Fruit fly (Drosophila melanogaster) whole organism, embryonic: ENCODE data around the gene CG6041.

Experiments
- Adf1 ChIP-seq: fragments of 200-800 bp; sonication (Bioruptor generic); IDR thresholded peaks from 2 replicates; pipeline ENCODE4 v1.3.6; 2022; ENCODE audit warnings: missing biosample characterization, missing genetic modification characterization
- Antp ChIP-seq: fragments of 200-800 bp; sonication (Bioruptor generic); optimal IDR thresholded peaks from 3 replicates; lab custom pipeline; 2016; ENCODE audit warnings: missing biosample characterization, missing genetic modification characterization
- CG10209 ChIP-seq: fragments of 200-800 bp; sonication (Bioruptor generic); optimal IDR thresholded peaks from 3 replicates; lab custom pipeline; 2017; ENCODE audit warnings: missing biosample characterization, mild to moderate bottlenecking, missing genetic modification characterization, missing genetic modification reagents
- CG1024 ChIP-seq: fragments of 200-800 bp; sonication (Bioruptor generic); IDR thresholded peaks from 2 replicates; pipeline ENCODE4 v1.3.6; 2022; ENCODE audit warnings: missing biosample characterization, missing genetic modification characterization
- CG10462 ChIP-seq: fragments of 200-800 bp; sonication (Bioruptor generic); optimal IDR thresholded peaks from 2 replicates; lab custom pipeline; 2016; ENCODE audit warnings: missing biosample characterization, missing genetic modification characterization
- CG11085 ChIP-seq: fragments of 200-800 bp; sonication (Bioruptor generic); IDR thresholded peaks from 2 replicates; pipeline ENCODE4 v1.3.6; 2022; ENCODE audit warnings: missing biosample characterization, missing genetic modification characterization
- CG11247 ChIP-seq: fragments of 200-800 bp; sonication (Bioruptor generic); IDR thresholded peaks from 2 replicates; pipeline ENCODE4 v1.3.6; 2022; ENCODE audit warnings: missing biosample characterization, missing genetic modification characterization
- CG12744 ChIP-seq: fragments of 200-800 bp; sonication (Bioruptor generic); optimal IDR thresholded peaks from 2 replicates; lab custom pipeline; 2016; ENCODE audit warnings: missing biosample characterization, missing genetic modification characterization
- CG12942 ChIP-seq: fragments of 200-800 bp; sonication (Bioruptor generic); optimal IDR thresholded peaks from 3 replicates; lab custom pipeline; 2016; ENCODE audit warnings: missing biosample characterization, missing genetic modification characterization
- CG14860 ChIP-seq: fragments of 200-800 bp; sonication (Bioruptor generic); IDR thresholded peaks from 3 replicates; pipeline ENCODE4 v1.3.6; 2022; ENCODE audit warnings: missing biosample characterization, missing genetic modification characterization; ENCODE audit not compliant: partially characterized antibody
- CG1603 ChIP-seq: fragments of 200-800 bp; sonication (Bioruptor generic); optimal IDR thresholded peaks from 2 replicates; lab custom pipeline; 2019; ENCODE audit warnings: missing biosample characterization, mild to moderate bottlenecking, missing genetic modification characterization, moderate library complexity
- CG16779 ChIP-seq: fragments of 200-800 bp; sonication (Bioruptor generic); IDR thresholded peaks from 2 replicates; pipeline ENCODE4 v1.3.6; 2022; ENCODE audit warnings: missing biosample characterization, missing genetic modification characterization
- CG17912 ChIP-seq: fragments of 200-800 bp; sonication (Bioruptor generic); optimal IDR thresholded peaks from 2 replicates; lab custom pipeline; 2018; ENCODE audit warnings: missing biosample characterization, mild to moderate bottlenecking, missing genetic modification characterization
- CG18599 ChIP-seq: fragments of 200-800 bp; sonication (Bioruptor generic); optimal IDR thresholded peaks from 3 replicates; lab custom pipeline; 2017; ENCODE audit warnings: missing biosample characterization, missing genetic modification characterization, mild to moderate bottlenecking, moderate library complexity, missing genetic modification reagents
- CG2202 ChIP-seq: fragments of 200-800 bp; sonication (Bioruptor generic); optimal IDR thresholded peaks from 2 replicates; lab custom pipeline; 2018; ENCODE audit warnings: missing biosample characterization, mild to moderate bottlenecking, missing genetic modification characterization
- CG30431 ChIP-seq: fragments of 200-800 bp; sonication (Bioruptor generic); optimal IDR thresholded peaks from 2 replicates; lab custom pipeline; 2017; ENCODE audit warnings: missing biosample characterization, missing genetic modification characterization
- CG32767 ChIP-seq: fragments of 200-800 bp; sonication (Bioruptor generic); IDR thresholded peaks from 2 replicates; pipeline ENCODE4 v1.3.6; 2022; ENCODE audit warnings: missing biosample characterization, missing genetic modification characterization
- CG33213 ChIP-seq: fragments of 200-800 bp; sonication (Bioruptor generic); optimal IDR thresholded peaks from 3 replicates; lab custom pipeline; 2016; ENCODE audit warnings: missing biosample characterization, missing genetic modification characterization
- CG34224 ChIP-seq: fragments of 200-800 bp; sonication (Bioruptor generic); IDR thresholded peaks from 3 replicates; pipeline ENCODE4 v1.3.6; 2022; ENCODE audit warnings: missing biosample characterization, missing genetic modification characterization; ENCODE audit not compliant: partially characterized antibody
- CG42726 ChIP-seq: fragments of 200-800 bp; sonication (Bioruptor generic); IDR thresholded peaks from 2 replicates; pipeline ENCODE4 v1.3.6; 2022; ENCODE audit warnings: missing biosample characterization, missing genetic modification characterization; ENCODE audit not compliant: partially characterized antibody
- CG4360 ChIP-seq: fragments of 200-800 bp; sonication (Bioruptor generic); IDR thresholded peaks from 2 replicates; pipeline ENCODE4 v1.3.6; 2022; ENCODE audit warnings: missing biosample characterization, missing genetic modification characterization
- CG4617 ChIP-seq: fragments of 200-800 bp; sonication (Bioruptor generic); optimal IDR thresholded peaks from 3 replicates; lab custom pipeline; 2016; ENCODE audit warnings: missing biosample characterization, missing genetic modification characterization, borderline replicate concordance
- CG4820 ChIP-seq: fragments of 200-800 bp; sonication (Bioruptor generic); optimal IDR thresholded peaks from 3 replicates; lab custom pipeline; 2016; ENCODE audit warnings: missing biosample characterization, missing genetic modification characterization
- CG5180 ChIP-seq: fragments of 200-800 bp; sonication (Bioruptor generic); optimal IDR thresholded peaks from 3 replicates; lab custom pipeline; 2017; ENCODE audit warnings: missing biosample characterization, missing genetic modification characterization, mild to moderate bottlenecking, moderate library complexity, missing genetic modification reagents
- CG6654 ChIP-seq: fragments of 200-800 bp; sonication (Bioruptor generic); optimal IDR thresholded peaks from 2 replicates; lab custom pipeline; 2017; ENCODE audit warnings: missing biosample characterization, mild to moderate bottlenecking, missing genetic modification characterization
- CG6689 ChIP-seq: fragments of 200-800 bp; sonication (Bioruptor generic); IDR thresholded peaks from 2 replicates; pipeline ENCODE4 v1.3.6; 2022; ENCODE audit warnings: missing biosample characterization, missing genetic modification characterization
- CG8281 ChIP-seq: fragments of 200-800 bp; sonication (Bioruptor generic); optimal IDR thresholded peaks from 2 replicates; lab custom pipeline; 2018; ENCODE audit warnings: missing biosample characterization, mild to moderate bottlenecking, missing genetic modification characterization, moderate library complexity
- CG8388 ChIP-seq: fragments of 200-800 bp; sonication (Bioruptor generic); optimal IDR thresholded peaks from 2 replicates; lab custom pipeline; 2019; ENCODE audit warnings: missing biosample characterization, mild to moderate bottlenecking, missing genetic modification characterization, moderate library complexity
- CG8765 ChIP-seq: fragments of 200-800 bp; sonication (Bioruptor generic); IDR thresholded peaks from 2 replicates; pipeline ENCODE4 v1.3.6; 2022; ENCODE audit warnings: missing biosample characterization, missing genetic modification characterization
- CG8944 ChIP-seq: fragments of 200-800 bp; sonication (Bioruptor generic); optimal IDR thresholded peaks from 3 replicates; lab custom pipeline; 2016; ENCODE audit warnings: missing biosample characterization, missing genetic modification characterization
- CG9817 ChIP-seq: fragments of 200-800 bp; sonication (Bioruptor generic); optimal IDR thresholded peaks from 2 replicates; lab custom pipeline; 2018; ENCODE audit warnings: missing biosample characterization, mild to moderate bottlenecking, missing genetic modification characterization, moderate library complexity
- CG9876 ChIP-seq: fragments of 200-800 bp; sonication (Bioruptor generic); optimal IDR thresholded peaks from 2 replicates; lab custom pipeline; 2016; ENCODE audit warnings: missing biosample characterization, missing genetic modification characterization
- CTCF ChIP-seq: fragments of 200-800 bp; sonication (Bioruptor generic); optimal IDR thresholded peaks from 2 replicates; lab custom pipeline; 2017; ENCODE audit warnings: missing biosample characterization, mild to moderate bottlenecking, missing genetic modification characterization, moderate library complexity
- D19B ChIP-seq: fragments of 200-800 bp; sonication (Bioruptor generic); optimal IDR thresholded peaks from 2 replicates; lab custom pipeline; 2017; ENCODE audit warnings: missing biosample characterization, mild to moderate bottlenecking, missing genetic modification characterization
- Dip3 ChIP-seq: fragments of 200-800 bp; sonication (Bioruptor generic); optimal IDR thresholded peaks from 3 replicates; lab custom pipeline; 2016; ENCODE audit warnings: missing biosample characterization, missing genetic modification characterization
- HLH3B ChIP-seq: fragments of 200-800 bp; sonication (Bioruptor generic); IDR thresholded peaks from 2 replicates; pipeline ENCODE4 v1.3.6; 2022; ENCODE audit warnings: missing biosample characterization, missing genetic modification characterization
- Jarid2 ChIP-seq: fragments of 200-800 bp; sonication (Bioruptor generic); optimal IDR thresholded peaks from 3 replicates; lab custom pipeline; 2017; ENCODE audit warnings: mild to moderate bottlenecking, missing biosample characterization, missing genetic modification reagents, missing genetic modification characterization
- Lhr ChIP-seq: fragments of 200-800 bp; sonication (Bioruptor generic); optimal IDR thresholded peaks from 3 replicates; lab custom pipeline; 2017; ENCODE audit warnings: mild to moderate bottlenecking, missing biosample characterization, missing genetic modification reagents, missing genetic modification characterization
- MTF-1 ChIP-seq: fragments of 200-800 bp; sonication (Bioruptor generic); optimal IDR thresholded peaks from 2 replicates; lab custom pipeline; 2018; ENCODE audit warnings: missing biosample characterization, mild to moderate bottlenecking, missing genetic modification characterization, borderline replicate concordance
- NK7.1 ChIP-seq: fragments of 200-800 bp; sonication (Bioruptor generic); optimal IDR thresholded peaks from 3 replicates; lab custom pipeline; 2016; ENCODE audit warnings: missing biosample characterization, missing genetic modification characterization
- PHDP ChIP-seq: fragments of 200-800 bp; sonication (Bioruptor generic); optimal IDR thresholded peaks from 3 replicates; lab custom pipeline; 2018; ENCODE audit warnings: missing biosample characterization, mild to moderate bottlenecking, missing genetic modification characterization, moderate library complexity
- Ptx1 ChIP-seq: fragments of 200-800 bp; sonication (Bioruptor generic); IDR thresholded peaks from 2 replicates; pipeline ENCODE4 v1.3.6; 2022; ENCODE audit warnings: missing biosample characterization, missing genetic modification characterization
- Sox100B ChIP-seq: fragments of 200-800 bp; sonication (Bioruptor generic); optimal IDR thresholded peaks from 3 replicates; lab custom pipeline; 2018; ENCODE audit warnings: missing biosample characterization, mild to moderate bottlenecking, missing genetic modification characterization
- Xbp1 ChIP-seq: fragments of 200-800 bp; sonication (Bioruptor generic); optimal IDR thresholded peaks from 3 replicates; lab custom pipeline; 2016; ENCODE audit warnings: missing biosample characterization, mild to moderate bottlenecking, missing genetic modification characterization
- ara ChIP-seq: fragments of 200-800 bp; sonication (Bioruptor generic); IDR thresholded peaks from 2 replicates; pipeline ENCODE4 v1.3.6; 2022; ENCODE audit warnings: missing biosample characterization, missing genetic modification characterization
- dmrt99B ChIP-seq: fragments of 200-800 bp; sonication (Bioruptor generic); optimal IDR thresholded peaks from 2 replicates; lab custom pipeline; 2018; ENCODE audit warnings: missing biosample characterization, mild to moderate bottlenecking, missing genetic modification characterization, moderate library complexity
- eyg ChIP-seq: fragments of 200-800 bp; sonication (Bioruptor generic); optimal IDR thresholded peaks from 3 replicates; lab custom pipeline; 2016; ENCODE audit warnings: missing biosample characterization, missing genetic modification characterization
- fd3F ChIP-seq: fragments of 200-800 bp; sonication (Bioruptor generic); optimal IDR thresholded peaks from 2 replicates; lab custom pipeline; 2018; ENCODE audit warnings: missing biosample characterization, mild to moderate bottlenecking, missing genetic modification characterization, moderate library complexity
- jing ChIP-seq: fragments of 200-800 bp; sonication (Bioruptor generic); optimal IDR thresholded peaks from 2 replicates; lab custom pipeline; 2018; ENCODE audit warnings: missing biosample characterization, mild to moderate bottlenecking, missing genetic modification characterization
- p53 ChIP-seq: fragments of 200-800 bp; sonication (Bioruptor generic); optimal IDR thresholded peaks from 2 replicates; lab custom pipeline; 2016; ENCODE audit warnings: missing biosample characterization, missing genetic modification characterization
- vnd ChIP-seq: fragments of 200-800 bp; sonication (Bioruptor generic); IDR thresholded peaks from 3 replicates; pipeline ENCODE4 v1.3.6; 2022; ENCODE audit warnings: missing biosample characterization, missing genetic modification characterization; ENCODE audit not compliant: partially characterized antibody

The CG6041 gene

DNA sequence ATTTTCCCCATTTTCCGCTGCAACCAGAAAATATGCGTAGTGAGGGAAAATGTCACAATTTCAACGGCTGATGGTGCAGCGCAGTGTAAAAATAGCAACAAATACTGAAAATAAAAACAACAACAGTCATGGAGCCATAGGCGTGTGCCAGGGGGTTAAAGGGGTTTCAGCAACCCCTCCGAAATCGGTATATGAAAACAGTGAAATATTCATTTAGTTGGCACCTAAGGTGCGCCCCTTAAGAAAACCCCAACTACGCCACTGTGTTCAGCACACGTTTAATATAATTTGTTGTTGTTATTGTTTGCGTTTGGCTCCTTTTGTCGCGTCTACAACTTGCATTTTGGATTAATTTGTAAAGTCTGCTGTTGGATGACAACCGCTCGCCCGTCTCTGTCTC is 24.1 kb downstream of the CG6041 start (continued):
- no peak for TF ChIP-seq CG17912 (GFP tag; lab: Kevin White, UChicago)
- peak; percentile 47 for TF ChIP-seq CG8944 (GFP tag; lab: Kevin White, UChicago)
- TF ChIP-seq CG1024 (GFP tag; lab: Robert Waterston, UW), result peak; percentile 50
- peak; percentile 9 for TF ChIP-seq Lhr (GFP tag; lab: Kevin White, UChicago)
- no peak for TF ChIP-seq CG12744 (GFP tag; lab: Kevin White, UChicago)
- TF ChIP-seq CG4820, result peak; percentile 71
- TF ChIP-seq HLH3B (GFP tag; lab: Robert Waterston, UW), result peak; percentile 63
- peak; percentile 41 for TF ChIP-seq PHDP (tag; lab: Kevin White, UChicago)
- no peak for TF ChIP-seq eyg (GFP tag; lab: Kevin White, UChicago)
- TF ChIP-seq CG30431, result peak; percentile 44
- no peak for TF ChIP-seq D19B (GFP tag; lab: Kevin White, UChicago)
- no peak for TF ChIP-seq Adf1 (GFP tag; lab: Robert Waterston, UW)
- peak; percentile 48 for TF ChIP-seq jing (GFP tag; lab: Kevin White, UChicago)
- no peak for TF ChIP-seq CG2202 (tag; lab: Kevin White, UChicago)
- TF ChIP-seq CG6689 (GFP tag; lab: Robert Waterston, UW), result peak; percentile 41; the same call in 1 of the 2 replicates
- TF ChIP-seq CG9817 (tag; lab: Kevin White, UChicago), result no peak
- TF ChIP-seq CG11247 (GFP tag; lab: Robert Waterston, UW), result no peak
- TF ChIP-seq ara, result peak; percentile 59; the same call in 1 of the 2 replicates
- peak; percentile 55 for TF ChIP-seq Xbp1 (GFP tag; lab: Kevin White, UChicago)
- peak; percentile 40 for TF ChIP-seq dmrt99B (tag; lab: Kevin White, UChicago)
- no peak for TF ChIP-seq CTCF (GFP tag; lab: Kevin White, UChicago)
- TF ChIP-seq fd3F, result no peak
- TF ChIP-seq Ptx1 (GFP tag; lab: Robert Waterston, UW), result peak; percentile 48
- peak; percentile 67 for TF ChIP-seq CG1603 (tag; lab: Kevin White, UChicago)
- TF ChIP-seq p53 (GFP tag; lab: Kevin White, UChicago), result no peak
- TF ChIP-seq Jarid2 (GFP tag; lab: Kevin White, UChicago), result peak; percentile 3
- TF ChIP-seq CG14860 (GFP tag; lab: Robert Waterston, UW), result no peak
- TF ChIP-seq CG4360 (GFP tag; lab: Robert Waterston, UW), result peak; percentile 77
- no peak for TF ChIP-seq CG12942 (GFP tag; lab: Kevin White, UChicago)
- no peak for TF ChIP-seq CG10462 (GFP tag; lab: Kevin White, UChicago)
- TF ChIP-seq NK7.1 (GFP tag; lab: Kevin White, UChicago), result no peak
- TF ChIP-seq CG8281, result no peak
- no peak for TF ChIP-seq CG42726 (GFP tag; lab: Robert Waterston, UW)
- TF ChIP-seq Dip3, result no peak
- TF ChIP-seq CG8765 (GFP tag; lab: Robert Waterston, UW), result 0 out of 2 replicates have a peak, but pooled peaks have one; percentile 28
- peak; percentile 7 for TF ChIP-seq CG33213
- no peak for TF ChIP-seq CG18599 (GFP tag; lab: Kevin White, UChicago)
- TF ChIP-seq CG16779 (GFP tag; lab: Robert Waterston, UW), result no peak
- TF ChIP-seq CG8388, result peak; percentile 25
- TF ChIP-seq Sox100B, result no peak
- TF ChIP-seq CG10209 (GFP tag; lab: Kevin White, UChicago), result no peak
- no peak for TF ChIP-seq CG6654 (GFP tag; lab: Kevin White, UChicago)
- no peak for TF ChIP-seq CG32767
- TF ChIP-seq vnd (GFP tag; lab: Robert Waterston, UW), result no peak
- TF ChIP-seq CG34224 (GFP tag; lab: Robert Waterston, UW), result no peak
- TF ChIP-seq CG9876 (GFP tag; lab: Kevin White, UChicago), result no peak
- TF ChIP-seq CG5180, result peak; percentile 58
- TF ChIP-seq CG4617 (GFP tag; lab: Kevin White, UChicago), result no peak
- peak; percentile 28 for TF ChIP-seq Antp (GFP tag; lab: Kevin White, UChicago)
- no peak for TF ChIP-seq CG11085 (GFP tag; lab: Robert Waterston, UW)
- no peak for TF ChIP-seq MTF-1 (GFP tag; lab: Kevin White, UChicago)
